Fruit fly (Drosophila melanogaster) S2 (cell line): ENCODE data around the gene SPARC.
A peak's percentile ranks its signal among the peaks of the same experiment; 100 is the strongest.

Source experiments
- CG8478 ChIP-seq: fragments of >200 bp; optimal IDR thresholded peaks from 2 replicates; lab custom pipeline; 2018
- CTCF ChIP-seq, 2 experiments: fragments of >200 bp; optimal IDR thresholded peaks; 2 replicates each; lab custom pipeline; 2018

SPARC gene

dm6 chr3R:26871852-26872251 is at the start of gene SPARC:
SPARC (minus strand) TSS chr3R:26871995.
- no peak for TF ChIP-seq CG8478

- TF ChIP-seq CTCF (optimal IDR thresholded peaks at IDR 0.05; lab: Kevin White, UChicago) (no peak), CG8478 (no peak)
Measured at dm6 chr3R:26918857-26919256, 47.1 kb upstream of the SPARC start.

DNA sequence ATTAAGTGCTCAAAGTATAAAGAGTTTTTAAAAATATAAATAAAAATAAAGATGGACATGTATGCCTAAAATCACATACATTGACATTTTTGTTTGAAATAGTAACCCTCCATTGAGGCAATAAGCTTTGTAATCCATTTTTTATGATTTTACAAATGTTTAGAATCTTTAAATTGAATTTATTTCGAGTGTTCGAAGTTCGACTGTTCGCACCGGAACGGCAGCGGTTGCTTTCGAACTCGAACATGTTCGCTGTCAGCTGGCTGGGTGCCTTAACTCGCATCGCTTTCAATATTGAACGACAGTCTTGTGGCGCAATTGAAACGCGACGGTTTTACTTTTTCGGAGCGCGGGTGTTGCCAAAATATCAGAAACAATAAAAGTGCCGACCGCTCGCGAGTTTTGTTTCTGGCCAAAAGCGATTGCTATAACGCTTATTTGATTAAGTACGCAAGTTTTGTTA is 43.7 kb upstream of the SPARC start, which contains the start of gene CG46339:
TSS of gene CG46339 (plus strand) at position 299 of the 463 bp plus-strand sequence.
- TF ChIP-seq CG8478: no peak

DNA sequence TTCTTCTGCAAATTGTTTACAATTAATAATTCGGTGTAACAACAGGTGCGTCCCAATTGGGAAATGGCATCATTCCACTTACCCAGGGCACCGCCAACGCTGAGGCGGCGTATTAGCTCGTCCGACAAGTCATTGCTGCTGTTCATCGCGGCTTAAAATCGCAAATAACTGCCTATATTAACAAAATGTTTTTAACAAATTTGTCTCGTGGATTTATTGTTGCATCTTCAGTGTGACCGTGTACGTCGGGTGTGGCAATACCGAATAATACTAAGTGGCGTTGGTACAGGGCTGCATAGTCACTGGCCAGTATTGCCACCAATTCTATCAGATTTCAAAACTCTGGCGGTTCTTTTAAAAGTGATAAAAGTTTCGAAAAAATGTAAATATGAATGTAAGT is 40.8 kb upstream of the SPARC start, which contains the start of gene Ets97D:
TSS of gene Ets97D (minus strand) at position 272 of the 400 bp plus-strand sequence.
- TF ChIP-seq CTCF (optimal IDR thresholded peaks at IDR 0.05; lab: Kevin White, UChicago) (peak in 1 of 2 experiments; percentile 26), CG8478 (no peak)

dm6 chr3R:26908750-26909149 is 37.0 kb upstream of the SPARC start:
- no peak for TF ChIP-seq CG8478
- no peak for TF ChIP-seq CTCF (optimal IDR thresholded peaks at IDR 0.05; lab: Kevin White, UChicago)

- no peak for TF ChIP-seq CG8478
- TF ChIP-seq CTCF (optimal IDR thresholded peaks at IDR 0.05; lab: Kevin White, UChicago): no peak
Measured at dm6 chr3R:26906711-26907510, 35.1 kb upstream of the SPARC start.

- no peak for TF ChIP-seq CG8478
Measured at dm6 chr3R:26906034-26906433, 34.2 kb upstream of the SPARC start.

dm6 chr3R:26899982-26900381 is 28.2 kb upstream of the SPARC start:
- TF ChIP-seq CTCF (optimal IDR thresholded peaks at IDR 0.05; lab: Kevin White, UChicago) (no peak), CG8478 (no peak)

DNA sequence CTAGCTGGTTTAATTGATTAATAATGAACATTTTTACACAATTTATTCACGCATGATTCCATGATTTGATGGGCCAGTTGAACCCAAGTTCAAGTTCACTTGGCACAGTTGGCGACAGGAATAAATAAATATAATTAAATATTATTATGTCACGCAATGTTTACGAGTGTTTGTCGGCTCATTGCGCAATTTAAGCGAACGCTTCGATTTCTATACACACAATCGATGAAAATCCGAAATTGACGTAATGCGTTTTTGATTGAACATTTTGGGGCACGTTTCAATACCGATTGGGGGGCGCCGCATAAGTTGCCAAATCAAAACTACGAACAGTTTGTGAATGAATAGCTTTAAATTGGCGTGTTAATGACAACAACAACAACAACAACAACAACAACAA is 25.5 kb upstream of the SPARC start:
- TF ChIP-seq CTCF (optimal IDR thresholded peaks at IDR 0.05; lab: Kevin White, UChicago) (no peak), CG8478 (no peak)

dm6 chr3R:26896260-26896659 is 24.5 kb upstream of the SPARC start:
- TF ChIP-seq CG8478 (no peak), CTCF (optimal IDR thresholded peaks at IDR 0.05; lab: Kevin White, UChicago) (no peak)

- TF ChIP-seq CG8478 (no peak), CTCF (optimal IDR thresholded peaks at IDR 0.05; lab: Kevin White, UChicago) (no peak)
Measured at dm6 chr3R:26893621-26894316, 22.0 kb upstream of the SPARC start.

DNA sequence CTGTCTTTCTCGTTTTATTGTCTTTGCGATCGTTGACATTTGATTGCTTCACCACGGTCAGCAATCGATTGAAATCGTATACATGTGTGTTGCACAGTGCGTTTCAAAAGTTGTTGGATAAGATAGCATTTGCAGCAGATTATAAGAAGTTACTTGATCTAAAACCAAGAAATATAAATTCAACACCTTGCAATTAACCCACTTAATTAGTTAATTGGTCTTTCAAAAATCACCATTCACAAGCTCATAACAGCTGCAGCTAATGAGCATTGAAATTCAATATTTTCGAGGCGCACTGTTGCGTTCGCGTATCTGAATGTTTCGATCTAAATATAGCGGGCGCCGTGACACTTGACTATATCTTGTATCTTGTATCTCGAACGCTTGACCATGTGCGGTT is 21.0 kb upstream of the SPARC start:
- TF ChIP-seq CG8478 (no peak), CTCF (optimal IDR thresholded peaks at IDR 0.05; lab: Kevin White, UChicago) (no peak)

dm6 chr3R:26890499-26890898 is 18.7 kb upstream of the SPARC start:
- TF ChIP-seq CG8478: no peak
- no peak for TF ChIP-seq CTCF (optimal IDR thresholded peaks at IDR 0.05; lab: Kevin White, UChicago)

DNA sequence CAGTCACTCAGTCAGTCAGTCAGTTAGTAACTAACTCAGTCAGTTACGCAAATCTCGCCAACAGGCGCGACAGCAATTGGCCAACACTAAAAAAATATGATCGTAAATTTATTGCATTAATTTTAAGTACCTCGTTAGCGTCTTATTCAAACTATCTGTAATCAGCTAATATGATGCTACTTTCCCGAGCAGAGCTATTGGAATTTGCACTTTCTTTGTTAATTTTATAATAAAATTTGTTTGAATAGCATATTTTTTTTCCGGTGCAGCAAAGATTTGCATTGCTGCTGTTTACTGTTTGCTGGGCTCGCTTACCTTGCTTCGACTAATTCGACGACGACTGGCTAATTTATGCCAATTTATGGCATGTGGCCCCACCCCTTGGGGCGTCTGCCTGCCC is 18.3 kb upstream of the SPARC start:
- TF ChIP-seq CG8478 (no peak), CTCF (optimal IDR thresholded peaks at IDR 0.05; lab: Kevin White, UChicago) (no peak)

DNA sequence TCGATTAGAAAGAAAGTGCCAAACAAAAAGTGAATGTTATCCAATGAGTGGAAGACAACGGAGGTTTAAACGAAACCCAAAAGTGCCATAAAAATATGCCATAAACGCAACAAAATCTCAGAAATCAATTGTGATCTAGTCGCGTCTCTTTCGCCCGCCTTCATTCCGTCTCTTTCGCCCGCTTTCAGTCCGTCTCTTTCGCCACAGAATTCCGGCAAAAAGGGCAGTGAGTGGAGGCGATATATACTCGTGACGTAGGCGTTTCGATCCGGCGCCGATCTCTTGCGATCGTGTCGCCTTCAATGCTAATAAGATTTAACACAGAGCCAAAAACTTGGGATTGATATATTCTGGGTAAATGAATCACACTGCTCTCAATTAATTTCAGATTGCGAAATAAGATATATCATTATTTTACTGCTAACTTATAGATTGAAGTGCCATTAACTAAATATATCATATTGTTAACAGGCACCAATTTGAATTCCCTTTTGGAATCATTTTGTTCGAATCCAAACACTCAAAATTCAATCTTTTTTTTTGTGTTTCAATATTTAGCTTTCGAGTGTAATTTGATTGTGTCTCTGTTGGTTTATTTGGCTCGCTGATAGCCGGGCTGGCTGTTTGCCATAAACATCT is 16.4 kb upstream of the SPARC start:
- no peak for TF ChIP-seq CG8478
- TF ChIP-seq CTCF (optimal IDR thresholded peaks at IDR 0.05; lab: Kevin White, UChicago): no peak

DNA sequence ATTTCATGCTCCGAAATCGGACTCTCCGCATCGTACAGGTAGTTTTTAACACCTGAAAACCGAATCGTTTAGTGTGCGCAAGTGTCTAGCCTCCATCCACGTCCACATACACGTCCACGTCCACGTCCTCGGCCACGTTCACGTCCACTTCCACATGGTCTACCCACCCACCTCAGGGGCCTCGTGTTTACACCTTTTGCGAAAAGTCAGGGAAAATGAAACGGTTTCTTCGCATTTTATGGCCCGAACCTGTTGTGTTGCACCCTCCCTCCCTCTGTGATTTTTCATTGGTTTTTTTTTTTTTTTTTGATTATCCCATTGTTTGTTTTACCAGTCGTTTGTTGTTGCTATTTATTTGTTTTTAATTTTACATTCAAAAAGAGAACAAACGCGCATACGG is 15.4 kb upstream of the SPARC start:
- TF ChIP-seq CG8478 (no peak), CTCF (optimal IDR thresholded peaks at IDR 0.05; lab: Kevin White, UChicago) (no peak)
